Fruit fly (Drosophila melanogaster) whole organism, adult: ENCODE data around the gene Gr94a.

ENCODE experiments used
- CG11617 ChIP-seq: fragments of 200-800 bp; sonication (Bioruptor generic); optimal IDR thresholded peaks from 2 replicates; lab custom pipeline; 2017; ENCODE audit warnings: mild to moderate bottlenecking, missing biosample characterization, missing genetic modification reagents, missing genetic modification characterization
- CG12768 ChIP-seq: fragments of 200-800 bp; sonication (Bioruptor generic); optimal IDR thresholded peaks from 2 replicates; lab custom pipeline; 2017; ENCODE audit warnings: missing biosample characterization, missing genetic modification characterization, mild to moderate bottlenecking, moderate library complexity, missing genetic modification reagents
- CG14711 ChIP-seq: fragments of 200-800 bp; sonication (Bioruptor generic); optimal IDR thresholded peaks from 2 replicates; lab custom pipeline; 2018; ENCODE audit warnings: missing biosample characterization, mild to moderate bottlenecking, missing genetic modification characterization, moderate library complexity
- CG1620 ChIP-seq: fragments of 200-800 bp; sonication (Bioruptor generic); optimal IDR thresholded peaks from 2 replicates; lab custom pipeline; 2016; ENCODE audit warnings: missing biosample characterization, missing genetic modification characterization
- CG33017 ChIP-seq: fragments of 200-800 bp; sonication (Bioruptor generic); optimal IDR thresholded peaks from 2 replicates; lab custom pipeline; 2018; ENCODE audit warnings: missing biosample characterization, mild to moderate bottlenecking, missing genetic modification characterization, moderate library complexity
- CG5204 ChIP-seq: fragments of 200-800 bp; sonication (Bioruptor generic); optimal IDR thresholded peaks from 2 replicates; lab custom pipeline; 2016; ENCODE audit warnings: missing biosample characterization, missing genetic modification characterization
- CG7045 ChIP-seq: fragments of 200-800 bp; sonication (Bioruptor generic); optimal IDR thresholded peaks from 2 replicates; lab custom pipeline; 2017; ENCODE audit warnings: missing biosample characterization, mild to moderate bottlenecking, missing genetic modification characterization
- CG7101 ChIP-seq: fragments of 200-800 bp; sonication (Bioruptor generic); optimal IDR thresholded peaks from 2 replicates; lab custom pipeline; 2018; ENCODE audit warnings: missing biosample characterization, mild to moderate bottlenecking, missing genetic modification characterization, moderate library complexity
- Clk ChIP-seq: fragments of 200-800 bp; sonication (Bioruptor generic); optimal IDR thresholded peaks from 2 replicates; lab custom pipeline; 2017; ENCODE audit warnings: missing biosample characterization, missing genetic modification characterization
- Crg-1 ChIP-seq: fragments of 200-800 bp; sonication (Bioruptor generic); optimal IDR thresholded peaks from 2 replicates; lab custom pipeline; 2016; ENCODE audit warnings: missing biosample characterization, missing genetic modification characterization
- Hr96 ChIP-seq: fragments of 200-800 bp; sonication (Bioruptor generic); optimal IDR thresholded peaks from 2 replicates; lab custom pipeline; 2016; ENCODE audit warnings: missing biosample characterization, missing genetic modification characterization
- Mnt ChIP-seq: fragments of 200-800 bp; sonication (Bioruptor generic); optimal IDR thresholded peaks from 2 replicates; lab custom pipeline; 2016; ENCODE audit warnings: missing biosample characterization, mild to moderate bottlenecking, missing genetic modification characterization
- bab1 ChIP-seq: fragments of 200-800 bp; sonication (Bioruptor generic); optimal IDR thresholded peaks from 3 replicates; lab custom pipeline; 2019; ENCODE audit warnings: missing biosample characterization, mild to moderate bottlenecking, missing genetic modification characterization, moderate library complexity
- cic ChIP-seq: fragments of 200-800 bp; sonication (Bioruptor generic); optimal IDR thresholded peaks from 2 replicates; lab custom pipeline; 2017; ENCODE audit warnings: missing biosample characterization, mild to moderate bottlenecking, missing genetic modification characterization, moderate library complexity
- cnc ChIP-seq, 2 experiments: fragments of >200 bp; optimal IDR thresholded peaks; 2 replicates each; lab custom pipeline; 2017
- kay ChIP-seq: fragments of 200-800 bp; sonication (Bioruptor generic); peaks from one replicate; lab custom pipeline; 2016; ENCODE audit warnings: missing biosample characterization, missing genetic modification characterization, borderline replicate concordance
- ovo ChIP-seq: fragments of 200-800 bp; sonication (Bioruptor generic); optimal IDR thresholded peaks from 2 replicates; lab custom pipeline; 2016; ENCODE audit warnings: missing biosample characterization, missing genetic modification characterization
- pad ChIP-seq: fragments of 200-800 bp; sonication (Bioruptor generic); optimal IDR thresholded peaks from 3 replicates; lab custom pipeline; 2017; ENCODE audit warnings: missing biosample characterization, missing genetic modification characterization, mild to moderate bottlenecking, moderate library complexity, missing genetic modification reagents
- tj ChIP-seq: fragments of 200-800 bp; sonication (Bioruptor generic); optimal IDR thresholded peaks from 3 replicates; lab custom pipeline; 2017; ENCODE audit warnings: missing biosample characterization, mild to moderate bottlenecking, missing genetic modification characterization, moderate library complexity
- toe ChIP-seq: fragments of 200-800 bp; sonication (Bioruptor generic); optimal IDR thresholded peaks from 2 replicates; lab custom pipeline; 2016; ENCODE audit warnings: missing biosample characterization, missing genetic modification characterization

Gr94a gene

dm6 chr3R:23058858-23059257 is 7.4 kb downstream of the Gr94a start, which contains the start of gene Ctns:
Gene Ctns, minus strand, starts transcription at chr3R:23058958.
- TF ChIP-seq ovo (GFP tag; lab: Kevin White, UChicago) (no peak), kay (GFP tag; lab: Kevin White, UChicago) (no peak), CG11617 (no peak), Crg-1 (GFP tag; lab: Kevin White, UChicago) (no peak), CG5204 (no peak), Hr96 (GFP tag; lab: Kevin White, UChicago) (no peak), cic (no peak), CG1620 (no peak), tj (GFP tag; lab: Kevin White, UChicago) (no peak), toe (GFP tag; lab: Kevin White, UChicago) (no peak), CG12768 (no peak), CG7045 (GFP tag; lab: Kevin White, UChicago) (no peak), Clk (no peak), bab1 (GFP tag; lab: Kevin White, UChicago) (no peak)

dm6 chr3R:23060166-23060565 is 8.7 kb downstream of the Gr94a start:
- no peak for TF ChIP-seq CG11617
- no peak for TF ChIP-seq CG7045 (GFP tag; lab: Kevin White, UChicago)
- TF ChIP-seq Mnt: no peak
- no peak for TF ChIP-seq ovo (GFP tag; lab: Kevin White, UChicago)
- no peak for TF ChIP-seq Hr96 (GFP tag; lab: Kevin White, UChicago)
- no peak for TF ChIP-seq CG1620
- TF ChIP-seq CG14711 (tag; lab: Kevin White, UChicago): no peak
- no peak for TF ChIP-seq kay (GFP tag; lab: Kevin White, UChicago)
- no peak for TF ChIP-seq tj (GFP tag; lab: Kevin White, UChicago)
- no peak for TF ChIP-seq bab1 (GFP tag; lab: Kevin White, UChicago)
- no peak for TF ChIP-seq pad

- TF ChIP-seq tj (GFP tag; lab: Kevin White, UChicago): peak; percentile 43
- peak; percentile 10 for TF ChIP-seq CG33017 (tag; lab: Kevin White, UChicago)
- peak; percentile 0 for TF ChIP-seq Crg-1 (GFP tag; lab: Kevin White, UChicago)
- TF ChIP-seq CG14711 (tag; lab: Kevin White, UChicago): peak; percentile 58
- TF ChIP-seq ovo (GFP tag; lab: Kevin White, UChicago): no peak
- TF ChIP-seq CG12768: no peak
- TF ChIP-seq bab1 (GFP tag; lab: Kevin White, UChicago): no peak
- TF ChIP-seq Clk: no peak
- no peak for TF ChIP-seq Hr96 (GFP tag; lab: Kevin White, UChicago)
- peak; percentile 4 for TF ChIP-seq CG7101 (tag; lab: Kevin White, UChicago)
- peak; percentile 9 for TF ChIP-seq CG11617
- TF ChIP-seq CG7045 (GFP tag; lab: Kevin White, UChicago): no peak
- no peak for TF ChIP-seq cic
- no peak for TF ChIP-seq kay (GFP tag; lab: Kevin White, UChicago)
Observed at dm6 chr3R:23061209-23061608, 9.7 kb downstream of the Gr94a start, which contains the start of the genes sav and Ublcp1. Gene sav, minus strand, starts transcription at chr3R:23061304. Gene Ublcp1, plus strand, starts transcription at chr3R:23061493.

- peak; percentile 30 for TF ChIP-seq pad
- peak; percentile 71 for TF ChIP-seq CG12768
- peak; percentile 76 for TF ChIP-seq CG7045 (GFP tag; lab: Kevin White, UChicago)
- TF ChIP-seq cnc (optimal IDR thresholded peaks at IDR 0.05; lab: Kevin White, UChicago): peak in 1 of 2 experiments; percentile 77
- no peak for TF ChIP-seq Mnt
- TF ChIP-seq Crg-1 (GFP tag; lab: Kevin White, UChicago): no peak
- TF ChIP-seq toe (GFP tag; lab: Kevin White, UChicago): peak; percentile 63
- peak; percentile 60 for TF ChIP-seq Clk
- peak; percentile 74 for TF ChIP-seq CG5204
- TF ChIP-seq cic: no peak
- TF ChIP-seq Hr96 (GFP tag; lab: Kevin White, UChicago): peak; percentile 25
- peak; percentile 39 for TF ChIP-seq tj (GFP tag; lab: Kevin White, UChicago)
- peak; percentile 54 for TF ChIP-seq CG7101 (tag; lab: Kevin White, UChicago)
- no peak for TF ChIP-seq bab1 (GFP tag; lab: Kevin White, UChicago)
- TF ChIP-seq ovo (GFP tag; lab: Kevin White, UChicago): no peak
- TF ChIP-seq CG33017 (tag; lab: Kevin White, UChicago): peak; percentile 59
- TF ChIP-seq CG14711 (tag; lab: Kevin White, UChicago): peak; percentile 3
- TF ChIP-seq kay (GFP tag; lab: Kevin White, UChicago): peak; percentile 69
- TF ChIP-seq CG1620: no peak
- TF ChIP-seq CG11617: peak; percentile 76
Observed at dm6 chr3R:23067209-23067826, 15.8 kb downstream of the Gr94a start, which contains the start of gene CG17111. Gene CG17111, minus strand, starts transcription at chr3R:23067259.

dm6 chr3R:23074480-23074879 is 23.0 kb downstream of the Gr94a start:
- no peak for TF ChIP-seq CG11617
- TF ChIP-seq pad: no peak
- TF ChIP-seq cic: no peak
- TF ChIP-seq tj (GFP tag; lab: Kevin White, UChicago): no peak
- TF ChIP-seq CG7045 (GFP tag; lab: Kevin White, UChicago): no peak
- TF ChIP-seq CG1620: no peak
- TF ChIP-seq CG12768: no peak
- no peak for TF ChIP-seq kay (GFP tag; lab: Kevin White, UChicago)
- TF ChIP-seq bab1 (GFP tag; lab: Kevin White, UChicago): no peak
- no peak for TF ChIP-seq Clk

- TF ChIP-seq toe (GFP tag; lab: Kevin White, UChicago): no peak
- TF ChIP-seq CG11617: no peak
- TF ChIP-seq Mnt: no peak
- no peak for TF ChIP-seq Hr96 (GFP tag; lab: Kevin White, UChicago)
- no peak for TF ChIP-seq CG5204
- no peak for TF ChIP-seq CG33017 (tag; lab: Kevin White, UChicago)
- no peak for TF ChIP-seq ovo (GFP tag; lab: Kevin White, UChicago)
- no peak for TF ChIP-seq CG7045 (GFP tag; lab: Kevin White, UChicago)
- TF ChIP-seq pad: no peak
- TF ChIP-seq Crg-1 (GFP tag; lab: Kevin White, UChicago): no peak
- TF ChIP-seq Clk: no peak
- no peak for TF ChIP-seq CG14711 (tag; lab: Kevin White, UChicago)
- no peak for TF ChIP-seq cnc (optimal IDR thresholded peaks at IDR 0.05; lab: Kevin White, UChicago)
- no peak for TF ChIP-seq CG7101 (tag; lab: Kevin White, UChicago)
- TF ChIP-seq CG12768: no peak
- TF ChIP-seq kay (GFP tag; lab: Kevin White, UChicago): no peak
- TF ChIP-seq cic: no peak
- TF ChIP-seq tj (GFP tag; lab: Kevin White, UChicago): no peak
- no peak for TF ChIP-seq bab1 (GFP tag; lab: Kevin White, UChicago)
- no peak for TF ChIP-seq CG1620
Observed at dm6 chr3R:23081265-23081664, 29.8 kb downstream of the Gr94a start.
